Worm (Caenorhabditis elegans): Measurements from ENCODE around the gene rpn-13.

Gene rpn-13

ce11 chrIII:6374947-6375415 lies 33.3 kb upstream of the rpn-13 start, which contains the start of the genes rps-13 and nfx-1:
rps-13 (minus strand) TSS chrIII:6374997.
nfx-1 (plus strand) TSS chrIII:6375379.
- TF ChIP-seq elt-3 (tag; optimal IDR thresholded peaks at IDR 0.05), result peak in 2 of 6 experiments; percentile 43 to 63
- peak; percentile 63 for TF ChIP-seq blmp-1 (tag; optimal IDR thresholded peaks at IDR 0.05)
- TF ChIP-seq vab-15 (tag; optimal IDR thresholded peaks at IDR 0.05), result no peak
- peak; percentile 61 for TF ChIP-seq dsc-1 (tag; optimal IDR thresholded peaks at IDR 0.05)
- no peak for TF ChIP-seq nhr-28 (tag; optimal IDR thresholded peaks at IDR 0.05)
- peak; percentile 50 for TF ChIP-seq pax-3 (tag; optimal IDR thresholded peaks at IDR 0.05)
- peak; percentile 81 for TF ChIP-seq nhr-47 (tag; optimal IDR thresholded peaks at IDR 0.05)
- no peak for TF ChIP-seq unc-30 (tag; optimal IDR thresholded peaks at IDR 0.05)
- TF ChIP-seq alr-1 (tag; optimal IDR thresholded peaks at IDR 0.05; ENCODE audit: borderline replicate concordance), result no peak
- TF ChIP-seq nhr-84 (tag; optimal IDR thresholded peaks at IDR 0.05), result no peak
- TF ChIP-seq ces-1 (GFP tag; optimal IDR thresholded peaks at IDR 0.05), result no peak
- TF ChIP-seq hlh-17 (GFP tag; optimal IDR thresholded peaks at IDR 0.05; ENCODE audit: borderline replicate concordance), result no peak
- no peak for TF ChIP-seq elt-2 (tag; optimal IDR thresholded peaks at IDR 0.05)
- TF ChIP-seq skn-1 (tag; optimal IDR thresholded peaks at IDR 0.05), result peak; percentile 92
- no peak for TF ChIP-seq unc-98 (GFP tag; IDR thresholded peaks at IDR 0.05)
- TF ChIP-seq egl-13 (tag; optimal IDR thresholded peaks at IDR 0.05), result peak; percentile 33
- no peak for TF ChIP-seq nhr-76 (tag; optimal IDR thresholded peaks at IDR 0.05)
- TF ChIP-seq nhr-85 (tag), result peak; percentile 89
- no peak for TF ChIP-seq tlp-1 (tag; optimal IDR thresholded peaks at IDR 0.05)
- TF ChIP-seq ama-1 (optimal IDR thresholded peaks at IDR 0.05), result peak; percentile 46
- peak; percentile 53 for TF ChIP-seq nhr-11 (tag; optimal IDR thresholded peaks at IDR 0.05)
- peak; percentile 10 for TF ChIP-seq fkh-10 (GFP tag; optimal IDR thresholded peaks at IDR 0.05)
- no peak for TF ChIP-seq ceh-63 (GFP tag; optimal IDR thresholded peaks at IDR 0.05)
- TF ChIP-seq lsy-2 (tag; optimal IDR thresholded peaks at IDR 0.05), result peak; percentile 98 to 99
- TF ChIP-seq grh-1 (GFP tag; IDR thresholded peaks at IDR 0.05), result no peak
- TF ChIP-seq irx-1 (tag; optimal IDR thresholded peaks at IDR 0.05), result peak; percentile 58
- no peak for TF ChIP-seq ceh-8 (GFP tag; optimal IDR thresholded peaks at IDR 0.05)
- TF ChIP-seq C16A3.4 (tag; optimal IDR thresholded peaks at IDR 0.05), result no peak
- TF ChIP-seq fkh-8 (tag; optimal IDR thresholded peaks at IDR 0.05), result peak; percentile 62
- no peak for TF ChIP-seq lin-39 (tag; optimal IDR thresholded peaks at IDR 0.05)
- TF ChIP-seq unc-62 (GFP tag; optimal IDR thresholded peaks at IDR 0.05), result no peak
- peak; percentile 78 for TF ChIP-seq mep-1 (tag; optimal IDR thresholded peaks at IDR 0.05)
- TF ChIP-seq hlh-4 (tag; optimal IDR thresholded peaks at IDR 0.05), result no peak
- peak; percentile 85 to 91 for TF ChIP-seq lin-35 (GFP tag; optimal IDR thresholded peaks at IDR 0.05)
- peak; percentile 56 for TF ChIP-seq nhr-77 (tag; optimal IDR thresholded peaks at IDR 0.05)
- TF ChIP-seq tbx-2 (tag; optimal IDR thresholded peaks at IDR 0.05), result peak; percentile 70
- TF ChIP-seq ztf-4 (tag; optimal IDR thresholded peaks at IDR 0.05), result peak; percentile 74
- TF ChIP-seq pag-3 (tag; optimal IDR thresholded peaks at IDR 0.05; ENCODE audit: borderline replicate concordance, insufficient read depth), result no peak
- TF ChIP-seq mab-9 (GFP tag; IDR thresholded peaks at IDR 0.05), result no peak
- peak; percentile 70 to 82 (median 77) for TF ChIP-seq dpl-1 (GFP tag; optimal IDR thresholded peaks at IDR 0.05)
- peak; percentile 87 for TF ChIP-seq nhr-71 (tag; optimal IDR thresholded peaks at IDR 0.05)
- TF ChIP-seq nhr-237 (tag; optimal IDR thresholded peaks at IDR 0.05), result no peak
- TF ChIP-seq isw-1 (GFP tag; IDR thresholded peaks at IDR 0.05), result peak; percentile 83
- no peak for TF ChIP-seq mef-2 (tag; optimal IDR thresholded peaks at IDR 0.05)
- TF ChIP-seq sptf-1 (tag; optimal IDR thresholded peaks at IDR 0.05), result no peak
- no peak for TF ChIP-seq egl-27 (tag; optimal IDR thresholded peaks at IDR 0.05)
- peak; percentile 71 for TF ChIP-seq xbp-1 (tag; optimal IDR thresholded peaks at IDR 0.05)
- TF ChIP-seq aly-2 (tag; optimal IDR thresholded peaks at IDR 0.05), result no peak
- TF ChIP-seq nhr-20 (tag; optimal IDR thresholded peaks at IDR 0.05), result peak; percentile 86
- no peak for TF ChIP-seq Y116A8C.19 (tag; optimal IDR thresholded peaks at IDR 0.05; ENCODE audit: borderline replicate concordance)
- peak; percentile 86 for TF ChIP-seq lin-13 (GFP tag; optimal IDR thresholded peaks at IDR 0.05)
- peak; percentile 13 for TF ChIP-seq C04F5.9 (tag; optimal IDR thresholded peaks at IDR 0.05)
- TF ChIP-seq swsn-7 (tag; optimal IDR thresholded peaks at IDR 0.05), result peak; percentile 70
- TF ChIP-seq aha-1 (tag; optimal IDR thresholded peaks at IDR 0.05), result no peak
